Fruit fly (Drosophila melanogaster) whole organism, embryonic: ENCODE data around the gene CG14631.

Source experiments
- Atf3 ChIP-seq: fragments of 200-800 bp; sonication (Bioruptor generic); optimal IDR thresholded peaks from 3 replicates; lab custom pipeline; 2016; ENCODE audit warnings: missing biosample characterization, missing genetic modification characterization
- B-H2 ChIP-seq: fragments of 200-800 bp; sonication (Bioruptor generic); optimal IDR thresholded peaks from 2 replicates; lab custom pipeline; 2018; ENCODE audit warnings: missing biosample characterization, mild to moderate bottlenecking, missing genetic modification characterization
- Bgb ChIP-seq: fragments of 200-800 bp; sonication (Bioruptor generic); IDR thresholded peaks from 2 replicates; pipeline ENCODE4 v1.3.6; 2022; ENCODE audit warnings: missing biosample characterization, missing genetic modification characterization; ENCODE audit not compliant: partially characterized antibody
- CG11504 ChIP-seq: fragments of 200-800 bp; sonication (Bioruptor generic); optimal IDR thresholded peaks from 3 replicates; lab custom pipeline; 2019; ENCODE audit warnings: missing biosample characterization, mild to moderate bottlenecking, missing genetic modification characterization, moderate library complexity
- CG12155 ChIP-seq: fragments of 200-800 bp; sonication (Bioruptor generic); optimal IDR thresholded peaks from 3 replicates; lab custom pipeline; 2016; ENCODE audit warnings: missing biosample characterization, missing genetic modification characterization
- CG12219 ChIP-seq: fragments of 200-800 bp; sonication (Bioruptor generic); optimal IDR thresholded peaks from 3 replicates; lab custom pipeline; 2018; ENCODE audit warnings: missing biosample characterization, mild to moderate bottlenecking, missing genetic modification characterization
- CG12391 ChIP-seq: fragments of 200-800 bp; sonication (Bioruptor generic); optimal IDR thresholded peaks from 3 replicates; lab custom pipeline; 2018; ENCODE audit warnings: missing biosample characterization, mild to moderate bottlenecking, missing genetic modification characterization, moderate library complexity
- CG13894 ChIP-seq: fragments of 200-800 bp; sonication (Bioruptor generic); optimal IDR thresholded peaks from 3 replicates; lab custom pipeline; 2018; ENCODE audit warnings: missing biosample characterization, mild to moderate bottlenecking, missing genetic modification characterization, moderate library complexity
- CG14860 ChIP-seq: fragments of 200-800 bp; sonication (Bioruptor generic); IDR thresholded peaks from 3 replicates; pipeline ENCODE4 v1.3.6; 2022; ENCODE audit warnings: missing biosample characterization, missing genetic modification characterization; ENCODE audit not compliant: partially characterized antibody
- CG17186 ChIP-seq: fragments of 200-800 bp; sonication (Bioruptor generic); optimal IDR thresholded peaks from 3 replicates; lab custom pipeline; 2017; ENCODE audit warnings: missing biosample characterization, missing genetic modification reagents, missing genetic modification characterization
- CG17802 ChIP-seq: fragments of 200-800 bp; sonication (Bioruptor generic); optimal IDR thresholded peaks from 2 replicates; lab custom pipeline; 2018; ENCODE audit warnings: missing biosample characterization, mild to moderate bottlenecking, missing genetic modification characterization, moderate library complexity
- CG2116 ChIP-seq: fragments of 200-800 bp; sonication (Bioruptor generic); optimal IDR thresholded peaks from 3 replicates; lab custom pipeline; 2018; ENCODE audit warnings: missing biosample characterization, mild to moderate bottlenecking, missing genetic modification characterization
- CG30403 ChIP-seq: fragments of 200-800 bp; sonication (Bioruptor generic); optimal IDR thresholded peaks from 3 replicates; lab custom pipeline; 2016; ENCODE audit warnings: missing biosample characterization, missing genetic modification characterization
- CG30431 ChIP-seq: fragments of 200-800 bp; sonication (Bioruptor generic); optimal IDR thresholded peaks from 2 replicates; lab custom pipeline; 2017; ENCODE audit warnings: missing biosample characterization, missing genetic modification characterization
- CG31365 ChIP-seq: fragments of 200-800 bp; sonication (Bioruptor generic); optimal IDR thresholded peaks from 2 replicates; lab custom pipeline; 2018; ENCODE audit warnings: missing biosample characterization, mild to moderate bottlenecking, missing genetic modification characterization
- CG31388 ChIP-seq: fragments of 200-800 bp; sonication (Bioruptor generic); optimal IDR thresholded peaks from 2 replicates; lab custom pipeline; 2016; ENCODE audit warnings: missing biosample characterization, missing genetic modification characterization
- CG32532 ChIP-seq: fragments of 200-800 bp; sonication (Bioruptor generic); IDR thresholded peaks from 2 replicates; pipeline ENCODE4 v1.3.6; 2022; ENCODE audit warnings: missing biosample characterization, missing genetic modification characterization
- CG34422 ChIP-seq: fragments of 200-800 bp; sonication (Bioruptor generic); IDR thresholded peaks from 3 replicates; pipeline ENCODE4 v1.3.6; 2022; ENCODE audit warnings: missing biosample characterization, missing genetic modification characterization
- CG6272 ChIP-seq: fragments of 200-800 bp; sonication (Bioruptor generic); IDR thresholded peaks from 2 replicates; pipeline ENCODE4 v1.3.6; 2022; ENCODE audit warnings: missing biosample characterization, missing genetic modification characterization
- CG6791 ChIP-seq: fragments of 200-800 bp; sonication (Bioruptor generic); IDR thresholded peaks from 3 replicates; pipeline ENCODE4 v1.3.6; 2022; ENCODE audit warnings: missing biosample characterization, missing genetic modification characterization; ENCODE audit not compliant: partially characterized antibody
- CG7357 ChIP-seq: fragments of 200-800 bp; sonication (Bioruptor generic); IDR thresholded peaks from 3 replicates; pipeline ENCODE4 v1.3.6; 2022; ENCODE audit warnings: missing biosample characterization, missing genetic modification characterization
- CG7963 ChIP-seq: fragments of 200-800 bp; sonication (Bioruptor generic); IDR thresholded peaks from 3 replicates; pipeline ENCODE4 v1.3.6; 2022; ENCODE audit warnings: missing biosample characterization, missing genetic modification characterization; ENCODE audit not compliant: partially characterized antibody
- CG9817 ChIP-seq: fragments of 200-800 bp; sonication (Bioruptor generic); optimal IDR thresholded peaks from 2 replicates; lab custom pipeline; 2018; ENCODE audit warnings: missing biosample characterization, mild to moderate bottlenecking, missing genetic modification characterization, moderate library complexity
- Dll ChIP-seq: fragments of 200-800 bp; sonication (Bioruptor generic); IDR thresholded peaks from 4 replicates; pipeline ENCODE4 v1.3.6; 2022; ENCODE audit warnings: missing biosample characterization, missing genetic modification characterization; ENCODE audit not compliant: partially characterized antibody
- Dref ChIP-seq: fragments of 200-800 bp; sonication (Bioruptor generic); IDR thresholded peaks from 2 replicates; pipeline ENCODE4 v1.3.6; 2022; ENCODE audit warnings: missing biosample characterization, missing genetic modification characterization
- Ets97D ChIP-seq: fragments of 200-800 bp; sonication (Bioruptor generic); optimal IDR thresholded peaks from 3 replicates; lab custom pipeline; 2016; ENCODE audit warnings: missing biosample characterization, missing genetic modification characterization
- Gsc ChIP-seq: fragments of 200-800 bp; sonication (Bioruptor generic); IDR thresholded peaks from 2 replicates; pipeline ENCODE4 v1.3.6; 2022; ENCODE audit warnings: missing biosample characterization, missing genetic modification characterization
- HHEX ChIP-seq: fragments of 200-800 bp; sonication (Bioruptor generic); optimal IDR thresholded peaks from 3 replicates; lab custom pipeline; 2017; ENCODE audit warnings: missing biosample characterization, mild to moderate bottlenecking, missing genetic modification characterization, missing genetic modification reagents
- Hr3 ChIP-seq: fragments of 200-800 bp; sonication (Bioruptor generic); optimal IDR thresholded peaks from 3 replicates; lab custom pipeline; 2016; ENCODE audit warnings: missing biosample characterization, missing genetic modification characterization
- Jarid2 ChIP-seq: fragments of 200-800 bp; sonication (Bioruptor generic); optimal IDR thresholded peaks from 3 replicates; lab custom pipeline; 2017; ENCODE audit warnings: mild to moderate bottlenecking, missing biosample characterization, missing genetic modification reagents, missing genetic modification characterization
- MBD-R2 ChIP-seq: fragments of 200-800 bp; sonication (Bioruptor generic); IDR thresholded peaks from 2 replicates; pipeline ENCODE4 v1.3.6; 2022; ENCODE audit warnings: missing biosample characterization, missing genetic modification characterization
- Ptx1 ChIP-seq: fragments of 200-800 bp; sonication (Bioruptor generic); IDR thresholded peaks from 2 replicates; pipeline ENCODE4 v1.3.6; 2022; ENCODE audit warnings: missing biosample characterization, missing genetic modification characterization
- Taf1 ChIP-seq: fragments of 200-800 bp; sonication (Bioruptor generic); IDR thresholded peaks from 2 replicates; pipeline ENCODE4 v1.3.6; 2022; ENCODE audit warnings: missing biosample characterization, missing genetic modification characterization
- al ChIP-seq: fragments of 200-800 bp; sonication (Bioruptor generic); IDR thresholded peaks from 2 replicates; pipeline ENCODE4 v1.3.6; 2022; ENCODE audit warnings: missing biosample characterization, missing genetic modification characterization
- amos ChIP-seq: fragments of 200-800 bp; sonication (Bioruptor generic); IDR thresholded peaks from 2 replicates; pipeline ENCODE4 v1.3.6; 2022; ENCODE audit warnings: missing biosample characterization, missing genetic modification characterization; ENCODE audit not compliant: partially characterized antibody
- chinmo ChIP-seq: fragments of 200-800 bp; sonication (Bioruptor generic); IDR thresholded peaks from 4 replicates; pipeline ENCODE4 v1.3.6; 2022; ENCODE audit warnings: missing biosample characterization, missing genetic modification characterization; ENCODE audit not compliant: partially characterized antibody
- chm ChIP-seq: fragments of 200-800 bp; sonication (Bioruptor generic); IDR thresholded peaks from 2 replicates; pipeline ENCODE4 v1.3.6; 2022; ENCODE audit warnings: missing biosample characterization, missing genetic modification characterization
- crp ChIP-seq, 2 experiments: fragments of 200-800 bp; sonication (Bioruptor generic); optimal IDR thresholded peaks; 2 replicates in 1 of 2; 3 replicates in 1 of 2; lab custom pipeline; 2017; ENCODE audit warnings: missing biosample characterization in 2 of 2, missing genetic modification characterization in 2 of 2, mild to moderate bottlenecking in 1 of 2, moderate library complexity in 1 of 2
- dati ChIP-seq: fragments of 200-800 bp; sonication (Bioruptor generic); IDR thresholded peaks from 2 replicates; pipeline ENCODE4 v1.3.6; 2022; ENCODE audit warnings: missing biosample characterization, missing genetic modification characterization
- her ChIP-seq: fragments of 200-800 bp; sonication (Bioruptor generic); optimal IDR thresholded peaks from 2 replicates; lab custom pipeline; 2016; ENCODE audit warnings: missing biosample characterization, missing genetic modification characterization
- knrl ChIP-seq: fragments of 200-800 bp; sonication (Bioruptor generic); IDR thresholded peaks from 3 replicates; pipeline ENCODE4 v1.3.6; 2022; ENCODE audit warnings: missing biosample characterization, missing genetic modification characterization; ENCODE audit not compliant: partially characterized antibody
- pan ChIP-seq, 4 experiments: fragments of >200 bp in 3 of 4; fragments of 200-800 bp in 1 of 4; sonication (Bioruptor generic) in 1 of 4; optimal IDR thresholded peaks in 3 of 4; IDR thresholded peaks in 1 of 4; 2 replicates each; pipeline versions ENCODE4 v1.3.6 to Lab custom; 2017 to 2022; ENCODE audit warnings: missing biosample characterization in 2 of 4, missing genetic modification characterization in 2 of 4, mixed read lengths in 1 of 4
- phol ChIP-seq: fragments of 200-800 bp; sonication (Bioruptor generic); optimal IDR thresholded peaks from 3 replicates; lab custom pipeline; 2018; ENCODE audit warnings: missing biosample characterization, mild to moderate bottlenecking, missing genetic modification characterization, moderate library complexity
- row ChIP-seq: fragments of 200-800 bp; sonication (Bioruptor generic); IDR thresholded peaks from 3 replicates; pipeline ENCODE4 v1.3.6; 2022; ENCODE audit warnings: missing biosample characterization, missing genetic modification characterization
- slbo ChIP-seq: fragments of 200-800 bp; sonication (Bioruptor generic); IDR thresholded peaks from 2 replicates; pipeline ENCODE4 v1.3.6; 2022; ENCODE audit warnings: missing biosample characterization, missing genetic modification characterization
- sob ChIP-seq: fragments of 200-800 bp; sonication (Bioruptor generic); IDR thresholded peaks from 2 replicates; pipeline ENCODE4 v1.3.6; 2022; ENCODE audit warnings: missing biosample characterization, missing genetic modification characterization
- tna ChIP-seq: fragments of 200-800 bp; sonication (Bioruptor generic); IDR thresholded peaks from 2 replicates; pipeline ENCODE4 v1.3.6; 2022; ENCODE audit warnings: missing biosample characterization, missing genetic modification characterization; ENCODE audit not compliant: partially characterized antibody
- trem ChIP-seq: fragments of 200-800 bp; optimal IDR thresholded peaks from 3 replicates; lab custom pipeline; 2019; ENCODE audit warnings: missing biosample characterization, mild to moderate bottlenecking, missing genetic modification characterization, moderate library complexity
- zen2 ChIP-seq: fragments of 200-800 bp; sonication (Bioruptor generic); IDR thresholded peaks from 3 replicates; pipeline ENCODE4 v1.3.6; 2022; ENCODE audit warnings: missing biosample characterization, missing genetic modification characterization; ENCODE audit not compliant: partially characterized antibody

Gene CG14631

DNA sequence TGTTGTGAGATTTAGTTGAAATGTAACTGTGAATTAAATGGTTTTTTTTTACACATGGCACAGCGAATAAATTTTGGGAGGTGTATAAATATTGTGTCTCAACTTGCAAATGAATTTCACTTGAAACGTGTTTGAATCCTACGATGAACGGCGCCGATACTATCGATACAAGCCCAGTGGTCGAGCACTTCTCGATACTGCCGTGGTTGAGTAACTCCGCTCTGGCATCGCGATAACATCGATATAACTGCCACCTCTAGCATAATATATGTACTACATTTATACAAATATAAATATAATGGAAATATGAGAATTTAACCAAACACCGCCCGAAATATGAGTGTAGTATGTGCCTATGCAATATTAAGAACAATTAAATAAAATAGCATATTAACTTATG, 21.2 kb downstream of the CG14631 start:
- peak; percentile 35; the same call in 1 of the 2 replicates for TF ChIP-seq chm (GFP tag; lab: Robert Waterston, UW)
- peak; percentile 97 for TF ChIP-seq tna (GFP tag; lab: Robert Waterston, UW)
- TF ChIP-seq pan (optimal IDR thresholded peaks at IDR 0.05; lab: Kevin White, UChicago) = no peak
- peak in 1 of 2 experiments; percentile 26 for TF ChIP-seq pan (GFP tag; optimal IDR thresholded peaks at IDR 0.05 in 1 of 2, IDR thresholded peaks at IDR 0.05 in 1 of 2)
- TF ChIP-seq Hr3 (GFP tag; lab: Kevin White, UChicago) = no peak
- TF ChIP-seq CG17802 = no peak
- peak; percentile 91 for TF ChIP-seq Dref
- TF ChIP-seq CG6272 = peak; percentile 67; the same call in 1 of the 2 replicates
- TF ChIP-seq dati (GFP tag; lab: Robert Waterston, UW) = no peak
- TF ChIP-seq CG7963 (GFP tag; lab: Robert Waterston, UW) = peak; percentile 99
- peak; percentile 99 for TF ChIP-seq CG6791 (GFP tag; lab: Robert Waterston, UW)
- TF ChIP-seq CG14860 (GFP tag; lab: Robert Waterston, UW) = peak; percentile 93
- TF ChIP-seq CG17186 (GFP tag; lab: Kevin White, UChicago) = peak; percentile 44
- TF ChIP-seq Dll (GFP tag; lab: Robert Waterston, UW) = peak; percentile 94
- TF ChIP-seq her (GFP tag; lab: Kevin White, UChicago) = peak; percentile 18
- peak; percentile 47 for TF ChIP-seq trem (tag; lab: Kevin White, UChicago)
- no peak for TF ChIP-seq Jarid2
- peak; percentile 21; the same call in 1 of the 2 replicates for TF ChIP-seq Taf1
- TF ChIP-seq phol (tag; lab: Kevin White, UChicago) = peak; percentile 24
- no peak for TF ChIP-seq CG31388 (GFP tag; lab: Kevin White, UChicago)
- TF ChIP-seq CG32532 (GFP tag; lab: Robert Waterston, UW) = peak; percentile 59; the same call in 1 of the 2 replicates
- TF ChIP-seq CG9817 (tag; lab: Kevin White, UChicago) = peak; percentile 13
- peak; percentile 30; the same call in 1 of the 3 replicates for TF ChIP-seq CG34422 (GFP tag; lab: Robert Waterston, UW)
- TF ChIP-seq CG11504 (tag; lab: Kevin White, UChicago) = peak; percentile 16
- peak; percentile 72 for TF ChIP-seq slbo (GFP tag; lab: Robert Waterston, UW)
- TF ChIP-seq B-H2 = peak; percentile 41
- peak; percentile 99 for TF ChIP-seq zen2
- peak; percentile 99 for TF ChIP-seq Bgb (GFP tag; lab: Robert Waterston, UW)
- peak; percentile 45 for TF ChIP-seq Ets97D
- TF ChIP-seq crp (GFP tag; optimal IDR thresholded peaks at IDR 0.05; lab: Kevin White, UChicago) = peak in 1 of 2 experiments; percentile 24
- TF ChIP-seq amos (GFP tag; lab: Robert Waterston, UW) = peak; percentile 100
- TF ChIP-seq Atf3 = no peak
- peak; percentile 34; the same call in 1 of the 2 replicates for TF ChIP-seq Ptx1
- TF ChIP-seq MBD-R2 = peak; percentile 72
- TF ChIP-seq sob (GFP tag; lab: Robert Waterston, UW) = peak; percentile 44; the same call in 1 of the 2 replicates
- 0 out of 2 replicates have a peak, but pooled peaks have one; percentile 31 for TF ChIP-seq al (GFP tag; lab: Robert Waterston, UW)
- peak; percentile 4 for TF ChIP-seq CG30403
- TF ChIP-seq CG2116 (GFP tag; lab: Kevin White, UChicago) = peak; percentile 76
- TF ChIP-seq Gsc = no peak
- peak; percentile 98 for TF ChIP-seq knrl (GFP tag; lab: Robert Waterston, UW)
- peak; percentile 99 for TF ChIP-seq chinmo (GFP tag; lab: Robert Waterston, UW)
- no peak for TF ChIP-seq CG30431 (GFP tag; lab: Kevin White, UChicago)
- TF ChIP-seq CG12391 (tag; lab: Kevin White, UChicago) = peak; percentile 24
- peak; percentile 15 for TF ChIP-seq CG13894 (tag; lab: Kevin White, UChicago)
- TF ChIP-seq CG31365 (tag; lab: Kevin White, UChicago) = no peak
- TF ChIP-seq CG12219 = no peak
- no peak for TF ChIP-seq HHEX (GFP tag; lab: Kevin White, UChicago)
- no peak for TF ChIP-seq CG7357
- peak; percentile 28 for TF ChIP-seq CG12155 (GFP tag; lab: Kevin White, UChicago)
- TF ChIP-seq row (GFP tag; lab: Robert Waterston, UW) = peak; percentile 72
